Fruit fly (Drosophila melanogaster): ENCODE results near the gene squ.

squ gene

DNA sequence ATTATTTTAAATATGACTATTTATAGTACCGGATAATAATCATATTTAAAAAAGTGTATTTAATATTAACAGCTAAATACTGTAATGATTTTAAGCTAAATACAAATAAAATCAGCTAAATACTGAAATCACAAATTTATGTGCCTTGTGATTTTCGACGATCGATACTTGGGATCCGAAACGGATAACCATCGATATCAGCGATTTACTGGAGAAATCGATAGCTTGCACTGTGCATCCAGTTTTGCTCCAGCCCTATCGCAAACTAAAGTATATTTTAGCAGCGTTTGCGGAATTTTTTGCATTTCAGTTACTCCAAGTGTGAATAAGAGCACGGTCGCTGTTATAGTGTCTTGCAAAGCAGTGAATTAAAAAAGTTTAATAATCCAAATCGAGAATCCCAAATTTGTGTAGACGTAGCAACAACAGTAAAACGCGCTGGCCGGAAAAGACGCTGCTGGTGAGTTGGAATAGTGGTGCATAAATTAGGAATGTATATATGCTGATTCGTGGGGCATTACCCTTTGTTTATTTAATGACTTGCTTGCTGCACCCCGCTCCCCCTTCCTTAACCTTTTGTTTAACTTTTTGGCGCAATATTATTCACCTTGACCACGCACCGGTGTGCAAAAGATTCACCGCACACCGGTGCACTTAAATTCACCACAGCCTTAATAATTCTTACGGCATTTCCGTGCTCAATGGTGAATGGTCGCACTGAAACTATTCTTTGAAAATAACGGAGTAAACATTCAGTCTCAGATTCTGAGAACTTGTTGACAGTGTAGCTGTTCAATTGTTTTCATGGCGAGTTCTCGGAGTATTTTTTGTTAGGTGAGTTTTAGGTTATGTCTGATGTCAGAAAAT is at the start of gene squ, which contains the start of gene grp (continued):
- TF ChIP-seq lov (optimal IDR thresholded peaks at IDR 0.05): no peak
- no peak for TF ChIP-seq lov (GFP tag; IDR thresholded peaks at IDR 0.05)
- no peak for TF ChIP-seq CG3726 (GFP tag; IDR thresholded peaks at IDR 0.05)
- peak; percentile 31 for TF ChIP-seq nmo (GFP tag; optimal IDR thresholded peaks at IDR 0.05)
- TF ChIP-seq CG17361 (GFP tag; IDR thresholded peaks at IDR 0.05): peak; percentile 26; the same call in 1 of the 3 replicates
- TF ChIP-seq az2 (GFP tag; optimal IDR thresholded peaks at IDR 0.05): no peak
- TF ChIP-seq sima (GFP tag; optimal IDR thresholded peaks at IDR 0.05): no peak
- peak; percentile 68 for TF ChIP-seq Dp (GFP tag; optimal IDR thresholded peaks at IDR 0.05)
- peak; percentile 93 for TF ChIP-seq inv (GFP tag; IDR thresholded peaks at IDR 0.05; ENCODE audit: partially characterized antibody)
- no peak for TF ChIP-seq z (GFP tag; IDR thresholded peaks at IDR 0.05)
- TF ChIP-seq ERR (GFP tag; optimal IDR thresholded peaks at IDR 0.05): no peak
- TF ChIP-seq CG32532 (GFP tag; IDR thresholded peaks at IDR 0.05): no peak
- peak; percentile 20 for TF ChIP-seq CG8290 (GFP tag; optimal IDR thresholded peaks at IDR 0.05)
- peak; percentile 34 to 65 for TF ChIP-seq CG8290 (tag; optimal IDR thresholded peaks at IDR 0.05)
- TF ChIP-seq Sox102F (GFP tag; optimal IDR thresholded peaks at IDR 0.05): no peak
- TF ChIP-seq CG12942 (GFP tag; optimal IDR thresholded peaks at IDR 0.05): no peak
- no peak for TF ChIP-seq mam (GFP tag; optimal IDR thresholded peaks at IDR 0.05)
- no peak for TF ChIP-seq Atf3 (GFP tag; optimal IDR thresholded peaks at IDR 0.05)
- peak; percentile 24 for TF ChIP-seq Hsf (GFP tag; optimal IDR thresholded peaks at IDR 0.05)
- TF ChIP-seq Ets65A (GFP tag): no peak
- no peak for TF ChIP-seq h (optimal IDR thresholded peaks at IDR 0.05)
- TF ChIP-seq ro (GFP tag; IDR thresholded peaks at IDR 0.05): no peak
- no peak for TF ChIP-seq grau (tag; optimal IDR thresholded peaks at IDR 0.05)
- no peak for TF ChIP-seq esg (GFP tag; conservative IDR thresholded peaks at IDR 0.05)
- no peak for TF ChIP-seq schlank (tag; optimal IDR thresholded peaks at IDR 0.05)
- TF ChIP-seq CG6854 (GFP tag; optimal IDR thresholded peaks at IDR 0.05): no peak
- TF ChIP-seq CG10274 (GFP tag; optimal IDR thresholded peaks at IDR 0.05): no peak
- no peak for TF ChIP-seq Vsx1 (GFP tag; optimal IDR thresholded peaks at IDR 0.05)
- TF ChIP-seq CG2120 (GFP tag; optimal IDR thresholded peaks at IDR 0.05): no peak
- TF ChIP-seq CG2202 (tag; optimal IDR thresholded peaks at IDR 0.05): no peak
- no peak for TF ChIP-seq CG14667 (GFP tag; IDR thresholded peaks at IDR 0.05)
- TF ChIP-seq toy (GFP tag; IDR thresholded peaks at IDR 0.05): no peak
- TF ChIP-seq disco-r (GFP tag; optimal IDR thresholded peaks at IDR 0.05): no peak
- no peak for TF ChIP-seq mirr (GFP tag; optimal IDR thresholded peaks at IDR 0.05)
- no peak for TF ChIP-seq zfh1 (GFP tag; IDR thresholded peaks at IDR 0.05)
- TF ChIP-seq corto (GFP tag; optimal IDR thresholded peaks at IDR 0.05): no peak
- TF ChIP-seq CG31365 (tag; optimal IDR thresholded peaks at IDR 0.05): no peak
- no peak for TF ChIP-seq cad (GFP tag; optimal IDR thresholded peaks at IDR 0.05)
- TF ChIP-seq PHDP (tag; optimal IDR thresholded peaks at IDR 0.05): no peak
- TF ChIP-seq CG13624 (GFP tag; optimal IDR thresholded peaks at IDR 0.05): no peak
- no peak for TF ChIP-seq pan (optimal IDR thresholded peaks at IDR 0.05)
- TF ChIP-seq pan (GFP tag; optimal IDR thresholded peaks at IDR 0.05 in 1 of 2, IDR thresholded peaks at IDR 0.05 in 1 of 2): peak in 1 of 2 experiments; percentile 11
- no peak for TF ChIP-seq CG15269 (tag; optimal IDR thresholded peaks at IDR 0.05)
- no peak for TF ChIP-seq Ssrp (tag; optimal IDR thresholded peaks at IDR 0.05)
- TF ChIP-seq ci (GFP tag; IDR thresholded peaks at IDR 0.05): peak; percentile 29; the same call in 1 of the 3 replicates
- TF ChIP-seq CG1832 (GFP tag; optimal IDR thresholded peaks at IDR 0.05): no peak
- no peak for TF ChIP-seq run (tag; optimal IDR thresholded peaks at IDR 0.05)
- no peak for TF ChIP-seq Hey (tag; optimal IDR thresholded peaks at IDR 0.05)
- no peak for TF ChIP-seq ems (GFP tag; optimal IDR thresholded peaks at IDR 0.05)
- TF ChIP-seq ATbp (GFP tag; optimal IDR thresholded peaks at IDR 0.05): no peak
- no peak for TF ChIP-seq gt (GFP tag; IDR thresholded peaks at IDR 0.05)
- no peak for TF ChIP-seq CG11085 (GFP tag; IDR thresholded peaks at IDR 0.05)

Data from whole organism, embryonic.